Fruit fly (Drosophila melanogaster) whole organism, embryonic: ENCODE measurements around the gene Mics1.

ENCODE experiments used
- Asciz ChIP-seq: fragments of 200-800 bp; sonication (Bioruptor generic); optimal IDR thresholded peaks from 2 replicates; lab custom pipeline; 2017; ENCODE audit warnings: missing biosample characterization, mild to moderate bottlenecking, missing genetic modification characterization, missing genetic modification reagents
- Atf3 ChIP-seq: fragments of 200-800 bp; sonication (Bioruptor generic); optimal IDR thresholded peaks from 3 replicates; lab custom pipeline; 2016; ENCODE audit warnings: missing biosample characterization, missing genetic modification characterization
- CG10654 ChIP-seq: fragments of 200-800 bp; sonication (Bioruptor generic); optimal IDR thresholded peaks from 2 replicates; lab custom pipeline; 2016; ENCODE audit warnings: missing biosample characterization, missing genetic modification characterization
- CG11560 ChIP-seq: fragments of 200-800 bp; sonication (Bioruptor generic); IDR thresholded peaks from 3 replicates; pipeline ENCODE4 v1.3.6; 2022; ENCODE audit warnings: missing biosample characterization, missing genetic modification characterization
- CG12659 ChIP-seq: fragments of 200-800 bp; sonication (Bioruptor generic); optimal IDR thresholded peaks from 3 replicates; lab custom pipeline; 2017; ENCODE audit warnings: mild to moderate bottlenecking, missing biosample characterization, missing genetic modification reagents, missing genetic modification characterization
- CG12769 ChIP-seq: fragments of 200-800 bp; sonication (Bioruptor generic); optimal IDR thresholded peaks from 2 replicates; lab custom pipeline; 2019; ENCODE audit warnings: missing biosample characterization, mild to moderate bottlenecking, missing genetic modification characterization, moderate library complexity
- CG12942 ChIP-seq: fragments of 200-800 bp; sonication (Bioruptor generic); optimal IDR thresholded peaks from 3 replicates; lab custom pipeline; 2016; ENCODE audit warnings: missing biosample characterization, missing genetic modification characterization
- CG14667 ChIP-seq: fragments of 200-800 bp; sonication (Bioruptor generic); IDR thresholded peaks from 2 replicates; pipeline ENCODE4 v1.3.6; 2022; ENCODE audit warnings: missing biosample characterization, missing genetic modification characterization
- CG17359 ChIP-seq: fragments of 200-800 bp; sonication (Bioruptor generic); optimal IDR thresholded peaks from 3 replicates; lab custom pipeline; 2018; ENCODE audit warnings: missing biosample characterization, mild to moderate bottlenecking, missing genetic modification characterization, moderate library complexity
- CG18599 ChIP-seq: fragments of 200-800 bp; sonication (Bioruptor generic); optimal IDR thresholded peaks from 3 replicates; lab custom pipeline; 2017; ENCODE audit warnings: missing biosample characterization, missing genetic modification characterization, mild to moderate bottlenecking, moderate library complexity, missing genetic modification reagents
- CG18619 ChIP-seq: fragments of 200-800 bp; sonication (Bioruptor generic); optimal IDR thresholded peaks from 3 replicates; lab custom pipeline; 2017; ENCODE audit warnings: missing biosample characterization, mild to moderate bottlenecking, missing genetic modification characterization
- CG2199 ChIP-seq: fragments of 200-800 bp; sonication (Bioruptor generic); IDR thresholded peaks from 3 replicates; pipeline ENCODE4 v1.3.6; 2022; ENCODE audit warnings: missing biosample characterization, missing genetic modification characterization
- CG31224 ChIP-seq: fragments of 200-800 bp; sonication (Bioruptor generic); IDR thresholded peaks from 2 replicates; pipeline ENCODE4 v1.3.6; 2022; ENCODE audit warnings: missing biosample characterization, missing genetic modification characterization
- CG3995 ChIP-seq: fragments of 200-800 bp; sonication (Bioruptor generic); optimal IDR thresholded peaks from 3 replicates; lab custom pipeline; 2016; ENCODE audit warnings: missing biosample characterization, missing genetic modification characterization
- CG6272 ChIP-seq: fragments of 200-800 bp; sonication (Bioruptor generic); IDR thresholded peaks from 2 replicates; pipeline ENCODE4 v1.3.6; 2022; ENCODE audit warnings: missing biosample characterization, missing genetic modification characterization
- CG8281 ChIP-seq: fragments of 200-800 bp; sonication (Bioruptor generic); optimal IDR thresholded peaks from 2 replicates; lab custom pipeline; 2018; ENCODE audit warnings: missing biosample characterization, mild to moderate bottlenecking, missing genetic modification characterization, moderate library complexity
- CG9609 ChIP-seq: fragments of 200-800 bp; sonication (Bioruptor generic); optimal IDR thresholded peaks from 3 replicates; lab custom pipeline; 2016; ENCODE audit warnings: missing biosample characterization, missing genetic modification characterization
- CrebB ChIP-seq: fragments of 200-800 bp; sonication (Bioruptor generic); optimal IDR thresholded peaks from 3 replicates; lab custom pipeline; 2018; ENCODE audit warnings: missing biosample characterization, mild to moderate bottlenecking, missing genetic modification characterization
- Dbx ChIP-seq: fragments of 200-800 bp; sonication (Bioruptor generic); IDR thresholded peaks from 3 replicates; pipeline ENCODE4 v1.3.6; 2022; ENCODE audit warnings: missing biosample characterization, missing genetic modification characterization
- Dip2 ChIP-seq: fragments of 200-800 bp; sonication (Bioruptor generic); IDR thresholded peaks from 2 replicates; pipeline ENCODE4 v1.3.6; 2022; ENCODE audit warnings: missing biosample characterization, missing genetic modification characterization
- Doc3 ChIP-seq: fragments of 200-800 bp; sonication (Bioruptor generic); IDR thresholded peaks from 3 replicates; pipeline ENCODE4 v1.3.6; 2022; ENCODE audit warnings: missing biosample characterization, missing genetic modification characterization; ENCODE audit not compliant: partially characterized antibody
- Dref ChIP-seq: fragments of 200-800 bp; sonication (Bioruptor generic); IDR thresholded peaks from 2 replicates; pipeline ENCODE4 v1.3.6; 2022; ENCODE audit warnings: missing biosample characterization, missing genetic modification characterization
- Fer1 ChIP-seq: fragments of 200-800 bp; sonication (Bioruptor generic); optimal IDR thresholded peaks from 2 replicates; lab custom pipeline; 2017; ENCODE audit warnings: missing biosample characterization, mild to moderate bottlenecking, missing genetic modification characterization
- GATAe ChIP-seq: fragments of 200-800 bp; sonication (Bioruptor generic); conservative IDR thresholded peaks from 2 replicates; pipeline ENCODE4 v1.3.6; 2022; ENCODE audit warnings: missing biosample characterization, missing genetic modification characterization
- Hand ChIP-seq: fragments of 200-800 bp; sonication (Bioruptor generic); optimal IDR thresholded peaks from 2 replicates; lab custom pipeline; 2017; ENCODE audit warnings: mild to moderate bottlenecking, missing biosample characterization, missing genetic modification reagents, missing genetic modification characterization
- HmgZ ChIP-seq: fragments of 200-800 bp; sonication (Bioruptor generic); optimal IDR thresholded peaks from 2 replicates; lab custom pipeline; 2018; ENCODE audit warnings: missing biosample characterization, mild to moderate bottlenecking, missing genetic modification characterization
- Med ChIP-seq: fragments of 200-800 bp; sonication (Bioruptor generic); peaks from one replicate; lab custom pipeline; 2016; ENCODE audit warnings: missing biosample characterization, missing genetic modification characterization, mild to moderate bottlenecking, inconsistent platforms, moderate library complexity
- NC2α ChIP-seq: fragments of 200-800 bp; sonication (Bioruptor generic); optimal IDR thresholded peaks from 2 replicates; lab custom pipeline; 2016; ENCODE audit warnings: missing biosample characterization, missing genetic modification characterization
- Rx ChIP-seq: fragments of 200-800 bp; sonication (Bioruptor generic); IDR thresholded peaks from 2 replicates; pipeline ENCODE4 v1.3.6; 2022; ENCODE audit warnings: missing biosample characterization, missing genetic modification characterization
- Six4 ChIP-seq: fragments of 200-800 bp; sonication (Bioruptor generic); optimal IDR thresholded peaks from 2 replicates; lab custom pipeline; 2016; ENCODE audit warnings: missing biosample characterization, missing genetic modification characterization
- TFAM ChIP-seq: fragments of 200-800 bp; sonication (Bioruptor generic); optimal IDR thresholded peaks from 2 replicates; lab custom pipeline; 2017; ENCODE audit warnings: missing biosample characterization, missing genetic modification characterization, inconsistent platforms
- aop ChIP-seq: fragments of 200-800 bp; sonication (Bioruptor generic); IDR thresholded peaks from 2 replicates; pipeline ENCODE4 v1.3.6; 2022; ENCODE audit warnings: missing biosample characterization, missing genetic modification characterization
- ap ChIP-seq: fragments of 200-800 bp; sonication (Bioruptor generic); IDR thresholded peaks from 2 replicates; pipeline ENCODE4 v1.3.6; 2022; ENCODE audit warnings: missing biosample characterization, missing genetic modification characterization
- cad ChIP-seq: fragments of >200 bp; optimal IDR thresholded peaks from 2 replicates; lab custom pipeline; 2017; ENCODE audit warnings: missing biosample characterization, missing genetic modification characterization
- cas ChIP-seq: fragments of 200-800 bp; sonication (Bioruptor generic); IDR thresholded peaks from 2 replicates; pipeline ENCODE4 v1.3.6; 2022; ENCODE audit warnings: missing biosample characterization, missing genetic modification characterization
- crol ChIP-seq: fragments of 200-800 bp; sonication (Bioruptor generic); IDR thresholded peaks from 2 replicates; pipeline ENCODE4 v1.3.6; 2022; ENCODE audit warnings: missing biosample characterization, missing genetic modification characterization
- cwo ChIP-seq: fragments of 200-800 bp; sonication (Bioruptor generic); optimal IDR thresholded peaks from 3 replicates; lab custom pipeline; 2017; ENCODE audit warnings: missing biosample characterization, missing genetic modification characterization, mild to moderate bottlenecking, moderate library complexity, missing genetic modification reagents
- eve ChIP-seq, 2 experiments: fragments of >200 bp; optimal IDR thresholded peaks; 2 replicates each; lab custom pipeline; 2017; ENCODE audit warnings: missing biosample characterization in 2 of 2, missing genetic modification characterization in 2 of 2
- grn ChIP-seq: fragments of 200-800 bp; sonication (Bioruptor generic); optimal IDR thresholded peaks from 3 replicates; lab custom pipeline; 2017; ENCODE audit warnings: missing biosample characterization, missing genetic modification characterization
- gsb-n ChIP-seq: fragments of 200-800 bp; sonication (Bioruptor generic); optimal IDR thresholded peaks from 3 replicates; lab custom pipeline; 2018; ENCODE audit warnings: missing biosample characterization, mild to moderate bottlenecking, missing genetic modification characterization
- lbe ChIP-seq: fragments of 200-800 bp; sonication (Bioruptor generic); optimal IDR thresholded peaks from 2 replicates; lab custom pipeline; 2016; ENCODE audit warnings: missing biosample characterization, mild to moderate bottlenecking, missing genetic modification characterization
- luna ChIP-seq: fragments of 200-800 bp; sonication (Bioruptor generic); optimal IDR thresholded peaks from 2 replicates; lab custom pipeline; 2016; ENCODE audit warnings: missing biosample characterization, missing genetic modification characterization
- nom ChIP-seq: fragments of 200-800 bp; sonication (Bioruptor generic); optimal IDR thresholded peaks from 2 replicates; lab custom pipeline; 2017; ENCODE audit warnings: missing biosample characterization, missing genetic modification characterization, mild to moderate bottlenecking, moderate library complexity, missing genetic modification reagents
- pnt ChIP-seq: fragments of 200-800 bp; sonication (Bioruptor generic); optimal IDR thresholded peaks from 3 replicates; lab custom pipeline; 2016; ENCODE audit warnings: missing biosample characterization, missing genetic modification characterization
- pum ChIP-seq: fragments of 200-800 bp; sonication (Bioruptor generic); optimal IDR thresholded peaks from 2 replicates; lab custom pipeline; 2016; ENCODE audit warnings: missing biosample characterization, missing genetic modification characterization
- rib ChIP-seq: fragments of 200-800 bp; sonication (Bioruptor generic); IDR thresholded peaks from 2 replicates; pipeline ENCODE4 v1.3.6; 2022; ENCODE audit warnings: missing biosample characterization, missing genetic modification characterization
- sqz ChIP-seq: fragments of 200-800 bp; sonication (Bioruptor generic); optimal IDR thresholded peaks from 3 replicates; lab custom pipeline; 2018; ENCODE audit warnings: missing biosample characterization, mild to moderate bottlenecking, missing genetic modification characterization
- zfh1 ChIP-seq: fragments of 200-800 bp; sonication (Bioruptor generic); IDR thresholded peaks from 3 replicates; pipeline ENCODE4 v1.3.6; 2022; ENCODE audit warnings: missing biosample characterization, missing genetic modification characterization

Mics1 gene

dm6 chr3R:7506314-7506988 lies 4.3 kb upstream of the Mics1 start (continued):
- TF ChIP-seq nom: no peak
- peak; percentile 93 for TF ChIP-seq HmgZ

- TF ChIP-seq CG9609 (GFP tag; lab: Kevin White, UChicago) (no peak), pnt (no peak), pum (no peak), GATAe (peak; percentile 8; the same call in 1 of the 2 replicates), Dbx (peak; percentile 65; the same call in 2 of the 3 replicates), eve (GFP tag; optimal IDR thresholded peaks at IDR 0.05; lab: Kevin White, UChicago) (peak in 1 of 2 experiments; percentile 14), cas (GFP tag; lab: Robert Waterston, UW) (no peak), Med (GFP tag; lab: Kevin White, UChicago) (peak; percentile 87), cad (GFP tag; lab: Kevin White, UChicago) (no peak), CG18599 (GFP tag; lab: Kevin White, UChicago) (peak; percentile 30), Doc3 (no peak), CG8281 (no peak), CG6272 (no peak), Six4 (GFP tag; lab: Kevin White, UChicago) (no peak), lbe (GFP tag; lab: Kevin White, UChicago) (peak; percentile 25), grn (GFP tag; lab: Kevin White, UChicago) (peak; percentile 65), Hand (GFP tag; lab: Kevin White, UChicago) (no peak), CG12942 (GFP tag; lab: Kevin White, UChicago) (no peak), Atf3 (GFP tag; lab: Kevin White, UChicago) (no peak), Dip2 (GFP tag; lab: Robert Waterston, UW) (no peak), CG10654 (GFP tag; lab: Kevin White, UChicago) (no peak), CG31224 (GFP tag; lab: Robert Waterston, UW) (no peak), CG11560 (no peak), ap (GFP tag; lab: Robert Waterston, UW) (no peak), CG3995 (no peak), CG12659 (GFP tag; lab: Kevin White, UChicago) (no peak), zfh1 (GFP tag; lab: Robert Waterston, UW) (no peak), rib (GFP tag; lab: Robert Waterston, UW) (peak; percentile 73), CG2199 (0 out of 3 replicates have a peak, but pooled peaks have one; percentile 25), NC2α (no peak), gsb-n (tag; lab: Kevin White, UChicago) (no peak), Fer1 (peak; percentile 45), CrebB (peak; percentile 2), TFAM (GFP tag; lab: Kevin White, UChicago) (no peak), CG18619 (GFP tag; lab: Kevin White, UChicago) (no peak), Dref (GFP tag; lab: Robert Waterston, UW) (no peak), Asciz (no peak), aop (no peak), CG14667 (GFP tag; lab: Robert Waterston, UW) (no peak), CG17359 (tag; lab: Kevin White, UChicago) (no peak), sqz (GFP tag; lab: Kevin White, UChicago) (peak; percentile 11), Rx (no peak), luna (GFP tag; lab: Kevin White, UChicago) (no peak), CG12769 (tag; lab: Kevin White, UChicago) (peak; percentile 57), crol (GFP tag; lab: Robert Waterston, UW) (no peak), cwo (peak; percentile 70)
Measured at dm6 chr3R:7504989-7505761, 3.0 kb upstream of the Mics1 start, which contains the start of gene alpha-Est9. Gene alpha-Est9, minus strand, starts transcription at chr3R:7505098.
